Worm (Caenorhabditis elegans) whole organism, midembryonic: ENCODE measurements around the gene Y42H9AR.2.

Source experiments
- T22C8.4 ChIP-seq: fragments of 200-800 bp; sonication (Bioruptor generic); IDR thresholded peaks from 2 replicates; pipeline ENCODE4 v1.3.6; 2022; ENCODE audit warnings: missing genetic modification characterization, missing compliant biosample characterization
- cog-1 ChIP-seq: sonication (generic microtip); optimal IDR thresholded peaks from 2 replicates; lab custom pipeline; 2016; ENCODE audit warnings: missing genetic modification characterization, missing compliant biosample characterization
- flt-1 ChIP-seq: fragments of 200-800 bp; sonication (Bioruptor generic); IDR thresholded peaks from 2 replicates; pipeline ENCODE4 v1.3.6; 2022; ENCODE audit warnings: missing genetic modification characterization, missing compliant biosample characterization
- med-1 ChIP-seq: sonication (generic microtip); optimal IDR thresholded peaks from 2 replicates; lab custom pipeline; 2017; ENCODE audit warnings: missing genetic modification characterization, mild to moderate bottlenecking, missing compliant biosample characterization, antibody characterized with exemption, missing genetic modification reagents; ENCODE audit not compliant: insufficient read depth
- ztf-23 ChIP-seq: fragments of 200-800 bp; sonication (Bioruptor generic); IDR thresholded peaks from 2 replicates; pipeline ENCODE4 v1.3.6; 2022; ENCODE audit warnings: missing genetic modification reagents, missing genetic modification characterization, missing compliant biosample characterization

DNA sequence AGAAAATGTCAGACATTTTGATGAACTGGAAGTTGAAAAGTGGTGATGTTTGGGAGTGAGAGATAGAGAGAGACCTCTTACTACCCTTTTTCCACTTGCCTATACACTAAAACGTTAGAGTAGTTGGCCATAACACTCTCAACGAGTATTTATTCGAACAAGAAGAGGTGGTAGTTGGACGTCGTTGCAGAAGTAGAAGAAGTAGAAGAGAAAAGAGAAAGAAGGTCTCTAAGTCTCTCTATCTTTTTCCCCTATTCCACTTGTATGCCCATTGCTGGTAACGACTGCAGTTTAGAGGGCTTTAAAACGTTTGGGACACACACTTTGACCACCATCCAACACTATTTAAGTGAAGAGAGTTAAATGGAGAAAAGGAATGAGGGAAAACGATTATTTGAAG, 8.2 kb upstream of the Y42H9AR.2 start:
- TF ChIP-seq med-1 (GFP tag; lab: Kevin White, UChicago) (no peak), flt-1 (GFP tag; lab: Robert Waterston, UW) (no peak), cog-1 (no peak), ztf-23 (GFP tag; lab: Robert Waterston, UW) (no peak), T22C8.4 (GFP tag; lab: Robert Waterston, UW) (no peak)
